Worm (Caenorhabditis elegans) whole organism, L4 larva: Measurements from ENCODE around the gene F28A12.10.

Experiments
- F10B5.3 ChIP-seq: sonication (generic microtip); optimal IDR thresholded peaks from 2 replicates; lab custom pipeline; 2016; ENCODE audit warnings: mild to moderate bottlenecking, missing genetic modification characterization, missing compliant biosample characterization
- F37D6.2 ChIP-seq: sonication (generic microtip); optimal IDR thresholded peaks from 2 replicates; lab custom pipeline; 2016; ENCODE audit warnings: mild to moderate bottlenecking, missing genetic modification characterization, missing compliant biosample characterization
- T20F7.1 ChIP-seq: fragments of 200-800 bp; sonication (Bioruptor generic); optimal IDR thresholded peaks from 2 replicates; lab custom pipeline; 2018; ENCODE audit warnings: mild to moderate bottlenecking, missing genetic modification characterization, missing compliant biosample characterization
- Y105C5A.15 ChIP-seq: fragments of 200-800 bp; sonication (Bioruptor generic); IDR thresholded peaks from 2 replicates; pipeline ENCODE4 v1.3.6; 2022; ENCODE audit warnings: missing genetic modification characterization, missing compliant biosample characterization
- Y48G9A.11 ChIP-seq: fragments of 200-800 bp; sonication (Bioruptor generic); IDR thresholded peaks from 2 replicates; pipeline ENCODE4 v1.3.6; 2022; ENCODE audit warnings: missing genetic modification reagents, missing genetic modification characterization, missing compliant biosample characterization
- Y75B8A.6 ChIP-seq: fragments of 200-800 bp; sonication (Bioruptor generic); IDR thresholded peaks from 2 replicates; pipeline ENCODE4 v1.3.6; 2022; ENCODE audit warnings: missing genetic modification reagents, missing genetic modification characterization, missing compliant biosample characterization
- aha-1 ChIP-seq: fragments of 150-350 bp; peaks from one replicate; lab custom pipeline; 2014; ENCODE audit warnings: missing biosample characterization, missing genetic modification characterization
- arid-1 ChIP-seq: fragments of 200-800 bp; sonication (Bioruptor generic); conservative IDR thresholded peaks from 2 replicates; pipeline ENCODE4 v1.3.6; 2022; ENCODE audit warnings: missing genetic modification reagents, missing genetic modification characterization, missing compliant biosample characterization
- attf-4 ChIP-seq: sonication (generic microtip); optimal IDR thresholded peaks from 3 replicates; lab custom pipeline; 2017; ENCODE audit warnings: missing biosample characterization, missing genetic modification characterization
- ceh-28 ChIP-seq: fragments of 150-350 bp; optimal IDR thresholded peaks from 2 replicates; lab custom pipeline; 2014; ENCODE audit warnings: missing biosample characterization, missing genetic modification reagents, missing genetic modification characterization
- ceh-32 ChIP-seq: sonication (generic microtip); optimal IDR thresholded peaks from 2 replicates; lab custom pipeline; 2016; ENCODE audit warnings: mild to moderate bottlenecking, missing genetic modification characterization, missing compliant biosample characterization; ENCODE audit not compliant: poor library complexity
- ceh-44 ChIP-seq: fragments of 200-800 bp; sonication (Bioruptor generic); IDR thresholded peaks from 2 replicates; pipeline ENCODE4 v1.3.6; 2022; ENCODE audit warnings: missing genetic modification reagents, missing genetic modification characterization, missing compliant biosample characterization
- ceh-62 ChIP-seq: sonication (generic microtip); optimal IDR thresholded peaks from 2 replicates; lab custom pipeline; 2017; ENCODE audit warnings: missing biosample characterization, missing genetic modification characterization
- ceh-82 ChIP-seq: sonication (generic microtip); optimal IDR thresholded peaks from 2 replicates; lab custom pipeline; 2017; ENCODE audit warnings: missing biosample characterization, missing genetic modification characterization
- ces-1 ChIP-seq: fragments of 150-350 bp; sonication (generic microtip); optimal IDR thresholded peaks from 4 replicates; lab custom pipeline; 2014; ENCODE audit warnings: missing biosample characterization, missing genetic modification reagents, missing genetic modification characterization
- cey-2 ChIP-seq: sonication (generic microtip); optimal IDR thresholded peaks from 3 replicates; lab custom pipeline; 2017; ENCODE audit warnings: missing genetic modification characterization, mild to moderate bottlenecking, missing compliant biosample characterization, antibody characterized with exemption, borderline replicate concordance; ENCODE audit not compliant: insufficient read depth
- ctbp-1 ChIP-seq: fragments of 200-800 bp; sonication (Bioruptor generic); IDR thresholded peaks from 2 replicates; pipeline ENCODE4 v1.3.6; 2022; ENCODE audit warnings: missing genetic modification reagents, missing genetic modification characterization, missing compliant biosample characterization
- daf-16 ChIP-seq, 3 experiments: sonication (generic microtip); optimal IDR thresholded peaks; 2 replicates each; lab custom pipeline; 2016 to 2017; ENCODE audit warnings: missing genetic modification characterization in 3 of 3, missing genetic modification reagents in 3 of 3, mild to moderate bottlenecking in 2 of 3, missing compliant biosample characterization in 2 of 3, missing biosample characterization in 1 of 3, moderate library complexity in 1 of 3
- daf-8 ChIP-seq: fragments of 200-800 bp; sonication (Bioruptor generic); IDR thresholded peaks from 2 replicates; pipeline ENCODE4 v1.3.6; 2022; ENCODE audit warnings: missing genetic modification characterization, missing compliant biosample characterization
- dmd-9 ChIP-seq: fragments of 200-800 bp; sonication (Bioruptor generic); IDR thresholded peaks from 2 replicates; pipeline ENCODE4 v1.3.6; 2022; ENCODE audit warnings: missing genetic modification reagents, missing genetic modification characterization, missing compliant biosample characterization
- dpl-1 ChIP-seq: fragments of 150-350 bp; optimal IDR thresholded peaks from 2 replicates; lab custom pipeline; 2014; ENCODE audit warnings: missing biosample characterization, missing genetic modification reagents, missing genetic modification characterization
- dve-1 ChIP-seq: sonication (generic microtip); optimal IDR thresholded peaks from 2 replicates; lab custom pipeline; 2017; ENCODE audit warnings: antibody characterized with exemption, mild to moderate bottlenecking, missing genetic modification characterization, missing compliant biosample characterization; ENCODE audit not compliant: insufficient read depth
- egl-27 ChIP-seq: sonication (generic microtip); optimal IDR thresholded peaks from 3 replicates; lab custom pipeline; 2017; ENCODE audit warnings: missing biosample characterization, missing genetic modification reagents, missing genetic modification characterization
- fos-1 ChIP-seq: fragments of 150-350 bp; optimal IDR thresholded peaks from 2 replicates; lab custom pipeline; 2014; ENCODE audit warnings: missing biosample characterization, missing genetic modification characterization
- hif-1 ChIP-seq, 2 experiments: sonication (generic microtip); optimal IDR thresholded peaks; 2 replicates each; lab custom pipeline; 2016 to 2017; ENCODE audit warnings: missing compliant biosample characterization in 2 of 2, missing genetic modification characterization in 2 of 2, missing genetic modification reagents in 2 of 2, missing genotype in 2 of 2, mild to moderate bottlenecking in 1 of 2
- hlh-11 ChIP-seq: fragments of 200-800 bp; sonication (Bioruptor generic); optimal IDR thresholded peaks from 2 replicates; lab custom pipeline; 2018; ENCODE audit warnings: mild to moderate bottlenecking, missing genetic modification characterization, missing compliant biosample characterization
- jun-1 ChIP-seq: fragments of 150-350 bp; optimal IDR thresholded peaks from 2 replicates; lab custom pipeline; 2014; ENCODE audit warnings: missing biosample characterization, missing genetic modification reagents, missing genetic modification characterization
- lin-1 ChIP-seq: fragments of 200-800 bp; sonication (Bioruptor generic); IDR thresholded peaks from 2 replicates; pipeline ENCODE4 v1.3.6; 2022; ENCODE audit warnings: missing genetic modification reagents, missing genetic modification characterization, missing compliant biosample characterization
- lin-15B ChIP-seq: fragments of 150-350 bp; sonication (generic microtip); optimal IDR thresholded peaks from 3 replicates; lab custom pipeline; 2014; ENCODE audit warnings: missing biosample characterization, missing genetic modification characterization
- lir-3 ChIP-seq: sonication (generic microtip); optimal IDR thresholded peaks from 2 replicates; lab custom pipeline; 2016; ENCODE audit warnings: mild to moderate bottlenecking, missing genetic modification characterization, missing compliant biosample characterization
- lsy-2 ChIP-seq, 2 experiments: fragments of 150-350 bp in 1 of 2; sonication (generic microtip) in 1 of 2; optimal IDR thresholded peaks; 2 replicates each; lab custom pipeline; 2014 to 2017; ENCODE audit warnings: missing biosample characterization in 2 of 2, missing genetic modification characterization in 2 of 2
- madf-5 ChIP-seq, 2 experiments: fragments of 200-800 bp; sonication (Bioruptor generic); IDR thresholded peaks; 2 replicates each; pipeline ENCODE4 v1.3.6; 2022; ENCODE audit warnings: missing compliant biosample characterization in 2 of 2, missing genetic modification characterization in 2 of 2
- mdt-29 ChIP-seq: fragments of 200-800 bp; sonication (Bioruptor generic); IDR thresholded peaks from 2 replicates; pipeline ENCODE4 v1.3.6; 2022; ENCODE audit warnings: missing genetic modification reagents, missing genetic modification characterization, missing compliant biosample characterization
- mep-1 ChIP-seq: fragments of 150-350 bp; sonication (generic microtip); optimal IDR thresholded peaks from 3 replicates; lab custom pipeline; 2014; ENCODE audit warnings: missing biosample characterization, missing genetic modification characterization
- mes-2 ChIP-seq: sonication (generic microtip); optimal IDR thresholded peaks from 2 replicates; lab custom pipeline; 2016; ENCODE audit warnings: missing genotype, mild to moderate bottlenecking, missing genetic modification characterization, missing compliant biosample characterization; ENCODE audit not compliant: poor library complexity, severe bottlenecking
- mxl-3 ChIP-seq: fragments of 200-800 bp; sonication (Bioruptor generic); optimal IDR thresholded peaks from 2 replicates; lab custom pipeline; 2018; ENCODE audit warnings: mild to moderate bottlenecking, missing genetic modification characterization, missing compliant biosample characterization
- nhr-11 ChIP-seq: fragments of 150-350 bp; optimal IDR thresholded peaks from 2 replicates; lab custom pipeline; 2014; ENCODE audit warnings: missing biosample characterization, missing genetic modification characterization
- nhr-111 ChIP-seq: fragments of 200-800 bp; sonication (Bioruptor generic); optimal IDR thresholded peaks from 2 replicates; lab custom pipeline; 2018; ENCODE audit warnings: mild to moderate bottlenecking, missing genetic modification characterization, missing compliant biosample characterization
- nhr-25 ChIP-seq: sonication (generic microtip); optimal IDR thresholded peaks from 2 replicates; lab custom pipeline; 2017; ENCODE audit warnings: missing genetic modification characterization, mild to moderate bottlenecking, missing compliant biosample characterization, antibody characterized with exemption, moderate library complexity, borderline replicate concordance; ENCODE audit not compliant: insufficient read depth
- nhr-28 ChIP-seq: fragments of 150-350 bp; optimal IDR thresholded peaks from 2 replicates; lab custom pipeline; 2014; ENCODE audit warnings: missing biosample characterization, missing genetic modification characterization
- nhr-6 ChIP-seq: fragments of 150-350 bp; optimal IDR thresholded peaks from 2 replicates; lab custom pipeline; 2014; ENCODE audit warnings: missing biosample characterization, missing genetic modification characterization
- nhr-77 ChIP-seq: fragments of 150-350 bp; optimal IDR thresholded peaks from 2 replicates; lab custom pipeline; 2014; ENCODE audit warnings: missing biosample characterization, missing genetic modification characterization
- sdz-12 ChIP-seq: fragments of 200-800 bp; sonication (Bioruptor generic); optimal IDR thresholded peaks from 2 replicates; lab custom pipeline; 2018; ENCODE audit warnings: mild to moderate bottlenecking, missing genetic modification characterization, missing compliant biosample characterization
- set-16 ChIP-seq: fragments of 200-800 bp; sonication (Bioruptor generic); IDR thresholded peaks from 2 replicates; pipeline ENCODE4 v1.3.6; 2022; ENCODE audit warnings: missing genetic modification reagents, missing genetic modification characterization, missing compliant biosample characterization
- snpc-1.2 ChIP-seq: fragments of 200-800 bp; sonication (Bioruptor generic); IDR thresholded peaks from 2 replicates; pipeline ENCODE4 v1.3.6; 2022; ENCODE audit warnings: missing genetic modification reagents, missing genetic modification characterization, missing compliant biosample characterization
- spr-3 ChIP-seq: fragments of 200-800 bp; sonication (Bioruptor generic); optimal IDR thresholded peaks from 2 replicates; lab custom pipeline; 2018; ENCODE audit warnings: mild to moderate bottlenecking, missing genetic modification characterization, missing compliant biosample characterization
- tag-97 ChIP-seq: fragments of 200-800 bp; sonication (Bioruptor generic); IDR thresholded peaks from 2 replicates; pipeline ENCODE4 v1.3.6; 2022; ENCODE audit warnings: missing genetic modification characterization, missing compliant biosample characterization
- unc-130 ChIP-seq: sonication (generic microtip); optimal IDR thresholded peaks from 2 replicates; lab custom pipeline; 2016; ENCODE audit warnings: missing genetic modification reagents, missing genetic modification characterization, missing compliant biosample characterization
- unc-39 ChIP-seq: sonication (generic microtip); optimal IDR thresholded peaks from 2 replicates; lab custom pipeline; 2017; ENCODE audit warnings: missing biosample characterization, missing genetic modification characterization
- zip-11 ChIP-seq: fragments of 200-800 bp; sonication (Bioruptor generic); IDR thresholded peaks from 2 replicates; pipeline ENCODE4 v1.3.6; 2022; ENCODE audit warnings: missing genetic modification characterization, missing compliant biosample characterization
- zip-2 ChIP-seq: fragments of 150-350 bp; optimal IDR thresholded peaks from 2 replicates; lab custom pipeline; 2014; ENCODE audit warnings: missing biosample characterization, missing genetic modification characterization
- ztf-11 ChIP-seq: fragments of 150-350 bp; optimal IDR thresholded peaks from 2 replicates; lab custom pipeline; 2014; ENCODE audit warnings: missing biosample characterization, missing genetic modification characterization

Gene F28A12.10

ce11 chrV:8648251-8648650, 10.7 kb upstream of the F28A12.10 start:
- TF ChIP-seq spr-3 (GFP tag; lab: Kevin White, UChicago): no peak
- no peak for TF ChIP-seq Y105C5A.15 (GFP tag; lab: Robert Waterston, UW)
- no peak for TF ChIP-seq mep-1
- TF ChIP-seq ces-1 (GFP tag; lab: Kevin White, UChicago): no peak
- TF ChIP-seq ceh-82: no peak
- TF ChIP-seq sdz-12: no peak
- TF ChIP-seq unc-130 (GFP tag; lab: Kevin White, UChicago): no peak
- TF ChIP-seq T20F7.1 (GFP tag; lab: Kevin White, UChicago): no peak
- peak; percentile 91 for TF ChIP-seq nhr-28 (tag; lab: Kevin White, UChicago)
- TF ChIP-seq ceh-44: no peak
- TF ChIP-seq ceh-28 (tag; lab: Kevin White, UChicago): no peak
- TF ChIP-seq Y75B8A.6 (GFP tag; lab: Robert Waterston, UW): no peak
- TF ChIP-seq mxl-3 (GFP tag; lab: Kevin White, UChicago): peak; percentile 13
- no peak for TF ChIP-seq nhr-11 (tag; lab: Kevin White, UChicago)
- no peak for TF ChIP-seq cey-2 (tag; lab: Kevin White, UChicago)
- no peak for TF ChIP-seq lsy-2 (tag; optimal IDR thresholded peaks at IDR 0.05; lab: Kevin White, UChicago)
- no peak for TF ChIP-seq dmd-9
- no peak for TF ChIP-seq lir-3 (tag; lab: Kevin White, UChicago)
- TF ChIP-seq nhr-77 (tag; lab: Kevin White, UChicago): peak; percentile 73
- TF ChIP-seq ceh-32 (tag; lab: Kevin White, UChicago): no peak
- TF ChIP-seq zip-2: no peak
- no peak for TF ChIP-seq Y48G9A.11 (GFP tag; lab: Robert Waterston, UW)
- TF ChIP-seq ztf-11 (tag; lab: Kevin White, UChicago): no peak
- no peak for TF ChIP-seq hif-1 (tag; optimal IDR thresholded peaks at IDR 0.05; lab: Kevin White, UChicago)
- TF ChIP-seq ceh-62 (tag; lab: Kevin White, UChicago): no peak
- TF ChIP-seq lin-1 (GFP tag; lab: Robert Waterston, UW): peak; percentile 75
- TF ChIP-seq jun-1 (tag; lab: Kevin White, UChicago): no peak
- TF ChIP-seq dpl-1 (GFP tag; lab: Kevin White, UChicago): no peak
- no peak for TF ChIP-seq fos-1 (tag; lab: Kevin White, UChicago)
- no peak for TF ChIP-seq mdt-29 (GFP tag; lab: Robert Waterston, UW)
- TF ChIP-seq unc-39: no peak
- no peak for TF ChIP-seq F37D6.2 (tag; lab: Kevin White, UChicago)
- no peak for TF ChIP-seq set-16 (GFP tag; lab: Robert Waterston, UW)
- TF ChIP-seq lin-15B: no peak
- TF ChIP-seq madf-5 (GFP tag; IDR thresholded peaks at IDR 0.05; lab: Robert Waterston, UW): no peak
- no peak for TF ChIP-seq tag-97
- no peak for TF ChIP-seq daf-8 (GFP tag; lab: Robert Waterston, UW)
- TF ChIP-seq nhr-6 (tag; lab: Kevin White, UChicago): no peak
- no peak for TF ChIP-seq nhr-25 (tag; lab: Kevin White, UChicago)
- no peak for TF ChIP-seq attf-4 (tag; lab: Kevin White, UChicago)
- TF ChIP-seq egl-27 (tag; lab: Kevin White, UChicago): no peak
- TF ChIP-seq snpc-1.2 (GFP tag; lab: Robert Waterston, UW): no peak
- peak; percentile 90 for TF ChIP-seq hlh-11 (tag; lab: Kevin White, UChicago)
- TF ChIP-seq nhr-111 (GFP tag; lab: Kevin White, UChicago): no peak
- peak; percentile 82 for TF ChIP-seq dve-1 (tag; lab: Kevin White, UChicago)
- TF ChIP-seq zip-11 (GFP tag; lab: Robert Waterston, UW): no peak
- TF ChIP-seq F10B5.3 (tag; lab: Kevin White, UChicago): no peak
- TF ChIP-seq ctbp-1 (GFP tag; lab: Robert Waterston, UW): no peak
- no peak for TF ChIP-seq aha-1
- TF ChIP-seq arid-1 (GFP tag; lab: Robert Waterston, UW): no peak
- TF ChIP-seq daf-16 (GFP tag; optimal IDR thresholded peaks at IDR 0.05; lab: Kevin White, UChicago): no peak
- peak; percentile 94 for TF ChIP-seq daf-16 (tag; optimal IDR thresholded peaks at IDR 0.05; lab: Kevin White, UChicago)
- no peak for TF ChIP-seq mes-2 (tag; lab: Kevin White, UChicago)
